Worm (Caenorhabditis elegans) whole organism, late embryonic: ENCODE data around the gene Y37D8A.2.
A peak's percentile ranks its signal among the peaks of the same experiment; 100 is the strongest.

ENCODE experiments used
- C38D4.7 ChIP-seq: fragments of 200-800 bp; sonication (Bioruptor generic); optimal IDR thresholded peaks from 2 replicates; lab custom pipeline; 2018; ENCODE audit warnings: mild to moderate bottlenecking, missing genetic modification characterization, moderate library complexity, missing compliant biosample characterization
- K09A11.1 ChIP-seq: sonication (generic microtip); optimal IDR thresholded peaks from 2 replicates; lab custom pipeline; 2017; ENCODE audit warnings: antibody characterized with exemption, mild to moderate bottlenecking, missing genetic modification characterization, missing compliant biosample characterization; ENCODE audit not compliant: insufficient read depth
- T23F11.4 ChIP-seq: fragments of 200-800 bp; sonication (Bioruptor generic); optimal IDR thresholded peaks from 2 replicates; lab custom pipeline; 2018; ENCODE audit warnings: mild to moderate bottlenecking, missing genetic modification characterization, missing compliant biosample characterization
- ahr-1 ChIP-seq: sonication (generic microtip); optimal IDR thresholded peaks from 2 replicates; lab custom pipeline; 2016; ENCODE audit warnings: missing genetic modification characterization, missing compliant biosample characterization
- ama-1 ChIP-seq: fragments of 150-350 bp; optimal IDR thresholded peaks from 2 replicates; lab custom pipeline; 2014
- ceh-18 ChIP-seq: sonication (generic microtip); optimal IDR thresholded peaks from 2 replicates; lab custom pipeline; 2016; ENCODE audit warnings: missing genetic modification characterization, missing compliant biosample characterization
- ceh-19 ChIP-seq: fragments of 200-800 bp; sonication (Bioruptor generic); optimal IDR thresholded peaks from 2 replicates; lab custom pipeline; 2018; ENCODE audit warnings: mild to moderate bottlenecking, missing genetic modification characterization, missing compliant biosample characterization
- ceh-2 ChIP-seq: sonication (generic microtip); optimal IDR thresholded peaks from 2 replicates; lab custom pipeline; 2016; ENCODE audit warnings: missing genotype, missing genetic modification characterization, missing compliant biosample characterization
- ceh-22 ChIP-seq: sonication (generic microtip); optimal IDR thresholded peaks from 2 replicates; lab custom pipeline; 2017; ENCODE audit warnings: missing biosample characterization, missing genetic modification characterization
- ceh-24 ChIP-seq: sonication (generic microtip); optimal IDR thresholded peaks from 2 replicates; lab custom pipeline; 2016; ENCODE audit warnings: mild to moderate bottlenecking, missing genetic modification characterization, missing compliant biosample characterization
- ceh-31 ChIP-seq: sonication (generic microtip); optimal IDR thresholded peaks from 2 replicates; lab custom pipeline; 2016; ENCODE audit warnings: missing genetic modification characterization, missing compliant biosample characterization
- ceh-34 ChIP-seq: sonication (generic microtip); optimal IDR thresholded peaks from 2 replicates; lab custom pipeline; 2016; ENCODE audit warnings: mild to moderate bottlenecking, missing genetic modification characterization, missing compliant biosample characterization
- ceh-45 ChIP-seq: fragments of 200-800 bp; sonication (Bioruptor generic); IDR thresholded peaks from 2 replicates; pipeline ENCODE4 v1.3.6; 2022; ENCODE audit warnings: missing genetic modification reagents, missing genetic modification characterization, missing compliant biosample characterization
- ceh-6 ChIP-seq: fragments of 200-800 bp; sonication (Bioruptor generic); optimal IDR thresholded peaks from 2 replicates; lab custom pipeline; 2018; ENCODE audit warnings: mild to moderate bottlenecking, missing genetic modification characterization, missing compliant biosample characterization
- che-1 ChIP-seq: sonication (generic microtip); optimal IDR thresholded peaks from 2 replicates; lab custom pipeline; 2016; ENCODE audit warnings: mild to moderate bottlenecking, missing genetic modification characterization, missing compliant biosample characterization
- dmd-4 ChIP-seq: sonication (generic microtip); optimal IDR thresholded peaks from 2 replicates; lab custom pipeline; 2016; ENCODE audit warnings: borderline replicate concordance, missing genetic modification characterization, missing compliant biosample characterization
- elt-2 ChIP-seq: sonication (generic microtip); optimal IDR thresholded peaks from 2 replicates; lab custom pipeline; 2016; ENCODE audit warnings: missing genetic modification reagents, missing genetic modification characterization, missing compliant biosample characterization
- elt-4 ChIP-seq: sonication (generic microtip); optimal IDR thresholded peaks from 2 replicates; lab custom pipeline; 2016; ENCODE audit warnings: missing genetic modification characterization, missing compliant biosample characterization
- ets-4 ChIP-seq: sonication (generic microtip); optimal IDR thresholded peaks from 2 replicates; lab custom pipeline; 2016; ENCODE audit warnings: missing genetic modification characterization, missing compliant biosample characterization
- eyg-1 ChIP-seq: sonication (generic microtip); optimal IDR thresholded peaks from 2 replicates; lab custom pipeline; 2016; ENCODE audit warnings: missing genotype, missing genetic modification characterization, missing compliant biosample characterization
- hlh-13 ChIP-seq: fragments of 200-800 bp; sonication (Bioruptor generic); optimal IDR thresholded peaks from 2 replicates; lab custom pipeline; 2018; ENCODE audit warnings: mild to moderate bottlenecking, missing genetic modification characterization, missing compliant biosample characterization
- hlh-6 ChIP-seq: sonication (generic microtip); optimal IDR thresholded peaks from 2 replicates; lab custom pipeline; 2016; ENCODE audit warnings: missing genotype, missing genetic modification characterization, missing compliant biosample characterization
- hlh-8 ChIP-seq: sonication (generic microtip); optimal IDR thresholded peaks from 2 replicates; lab custom pipeline; 2016; ENCODE audit warnings: missing genotype, missing genetic modification characterization, missing compliant biosample characterization
- lin-11 ChIP-seq: fragments of 200-800 bp; sonication (Bioruptor generic); optimal IDR thresholded peaks from 2 replicates; lab custom pipeline; 2018; ENCODE audit warnings: mild to moderate bottlenecking, missing genetic modification characterization, missing compliant biosample characterization
- madf-2 ChIP-seq: sonication (generic microtip); optimal IDR thresholded peaks from 2 replicates; lab custom pipeline; 2017; ENCODE audit warnings: missing genetic modification characterization, missing compliant biosample characterization
- nfya-1 ChIP-seq: sonication (generic microtip); optimal IDR thresholded peaks from 2 replicates; lab custom pipeline; 2017; ENCODE audit warnings: missing genetic modification characterization, mild to moderate bottlenecking, missing compliant biosample characterization, antibody characterized with exemption, moderate library complexity
- nhr-232 ChIP-seq: sonication (generic microtip); optimal IDR thresholded peaks from 2 replicates; lab custom pipeline; 2016; ENCODE audit warnings: missing genetic modification characterization, missing compliant biosample characterization
- npax-4 ChIP-seq: sonication (generic microtip); optimal IDR thresholded peaks from 2 replicates; lab custom pipeline; 2016; ENCODE audit warnings: missing genetic modification characterization, missing compliant biosample characterization
- pag-3 ChIP-seq: sonication (generic microtip); optimal IDR thresholded peaks from 2 replicates; lab custom pipeline; 2016; ENCODE audit warnings: missing compliant biosample characterization, missing genetic modification characterization, borderline replicate concordance
- pax-1 ChIP-seq: fragments of 150-350 bp; optimal IDR thresholded peaks from 2 replicates; lab custom pipeline; 2014; ENCODE audit warnings: missing biosample characterization, missing genetic modification characterization
- pha-4 ChIP-seq: fragments of 150-350 bp; optimal IDR thresholded peaks from 2 replicates; lab custom pipeline; 2018; ENCODE audit warnings: missing biosample characterization, missing genetic modification reagents, missing genetic modification characterization
- pros-1 ChIP-seq: fragments of 150-350 bp; optimal IDR thresholded peaks from 2 replicates; lab custom pipeline; 2014; ENCODE audit warnings: missing biosample characterization, missing genetic modification reagents, missing genetic modification characterization
- sox-2 ChIP-seq: fragments of 200-800 bp; sonication (Bioruptor generic); IDR thresholded peaks from 2 replicates; pipeline ENCODE4 v1.3.6; 2022; ENCODE audit warnings: missing genetic modification reagents, missing genetic modification characterization, missing compliant biosample characterization
- ttx-3 ChIP-seq: sonication (generic microtip); optimal IDR thresholded peaks from 2 replicates; lab custom pipeline; 2016; ENCODE audit warnings: missing genetic modification reagents, missing genetic modification characterization, missing compliant biosample characterization
- unc-3 ChIP-seq, 2 experiments: fragments of 200-800 bp in 1 of 2; sonication (Bioruptor generic) in 1 of 2; sonication (generic microtip) in 1 of 2; conservative IDR thresholded peaks in 1 of 2; optimal IDR thresholded peaks in 1 of 2; 2 replicates each; pipeline versions ENCODE4 v1.3.6 to Lab custom; 2016 to 2022; ENCODE audit warnings: missing compliant biosample characterization in 2 of 2, missing genetic modification characterization in 2 of 2, missing genetic modification reagents in 1 of 2
- unc-42 ChIP-seq: sonication (generic microtip); optimal IDR thresholded peaks from 2 replicates; lab custom pipeline; 2016; ENCODE audit warnings: missing genotype, missing genetic modification characterization, missing compliant biosample characterization
- ztf-16 ChIP-seq: sonication (generic microtip); optimal IDR thresholded peaks from 2 replicates; lab custom pipeline; 2017; ENCODE audit warnings: missing genetic modification characterization, missing compliant biosample characterization

Y37D8A.2 gene

DNA sequence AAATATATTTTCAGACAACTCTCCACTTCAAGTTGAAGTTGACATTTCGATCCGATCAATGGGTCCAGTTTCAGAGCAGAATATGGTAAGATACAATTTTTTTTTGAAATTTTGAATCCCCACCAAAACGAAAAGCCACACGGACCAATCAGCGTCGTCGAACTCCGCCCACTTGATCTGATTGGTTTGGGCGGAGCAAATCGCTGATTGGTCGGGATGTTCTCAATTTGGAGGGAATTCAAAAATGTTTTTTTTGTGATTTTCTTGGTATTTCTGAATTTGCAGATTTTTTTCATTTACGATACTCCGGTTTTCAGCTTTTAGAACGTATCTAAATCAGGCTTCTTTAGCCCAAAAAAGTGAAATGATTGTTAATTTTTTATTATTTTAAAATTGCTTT, 34.6 kb upstream of the Y37D8A.2 start:
- no peak for TF ChIP-seq ttx-3
- TF ChIP-seq nfya-1 (tag; lab: Kevin White, UChicago): peak; percentile 67

ce11 chrIII:12788239-12788638, 31.8 kb upstream of the Y37D8A.2 start:
- TF ChIP-seq hlh-13 (GFP tag; lab: Kevin White, UChicago) (no peak), ceh-31 (tag; lab: Kevin White, UChicago) (no peak), pax-1 (tag; lab: Kevin White, UChicago) (no peak), elt-4 (tag; lab: Kevin White, UChicago) (no peak), ceh-18 (no peak), lin-11 (tag; lab: Kevin White, UChicago) (no peak), npax-4 (no peak), ceh-22 (tag; lab: Kevin White, UChicago) (no peak), ama-1 (no peak)
- TF ChIP-seq, all 69 proteins: peak for 0

DNA sequence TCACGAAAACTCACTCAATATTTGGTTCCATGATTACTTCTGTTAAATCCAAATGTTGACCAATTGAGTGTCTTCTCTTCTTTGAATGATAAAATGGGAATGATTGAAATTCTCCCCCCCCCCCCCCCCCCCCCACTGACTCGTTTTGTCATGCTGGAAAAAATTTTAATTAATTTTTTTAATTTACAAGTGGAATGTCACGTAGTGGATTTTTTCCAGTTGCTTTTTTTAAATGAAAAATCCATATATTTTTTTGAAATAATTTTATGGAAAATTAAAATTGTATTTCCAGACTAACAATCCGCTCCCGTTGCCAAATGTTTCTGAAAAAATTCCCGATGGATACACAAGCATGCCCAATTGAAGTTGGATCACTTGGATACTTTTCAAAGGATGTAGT, 30.6 kb upstream of the Y37D8A.2 start, which contains the start of gene BE10.1:
TSS of gene BE10.1 (minus strand) at position 101 of the 400 bp plus-strand sequence.
- no peak for TF ChIP-seq hlh-8 (tag; lab: Kevin White, UChicago)
- TF ChIP-seq ama-1: no peak
- no peak for TF ChIP-seq npax-4
- TF ChIP-seq hlh-6: no peak
- no peak for TF ChIP-seq elt-4 (tag; lab: Kevin White, UChicago)
- TF ChIP-seq nhr-232 (tag; lab: Kevin White, UChicago): no peak
- TF ChIP-seq lin-11 (tag; lab: Kevin White, UChicago): no peak
- no peak for TF ChIP-seq madf-2 (tag; lab: Kevin White, UChicago)
- no peak for TF ChIP-seq elt-2 (tag; lab: Kevin White, UChicago)
- no peak for TF ChIP-seq pros-1
- TF ChIP-seq K09A11.1 (tag; lab: Kevin White, UChicago): no peak
- TF ChIP-seq pag-3 (tag; lab: Kevin White, UChicago): no peak
- TF ChIP-seq pha-4: no peak
- TF ChIP-seq ceh-6: no peak
- TF ChIP-seq ceh-34 (tag; lab: Kevin White, UChicago): no peak
- no peak for TF ChIP-seq ahr-1 (tag; lab: Kevin White, UChicago)

ce11 chrIII:12794200-12794599, 25.8 kb upstream of the Y37D8A.2 start:
- TF ChIP-seq che-1 (tag; lab: Kevin White, UChicago) (no peak), nhr-232 (tag; lab: Kevin White, UChicago) (no peak), ztf-16 (tag; lab: Kevin White, UChicago) (no peak), T23F11.4 (GFP tag; lab: Kevin White, UChicago) (no peak), madf-2 (tag; lab: Kevin White, UChicago) (no peak), unc-42 (tag; lab: Kevin White, UChicago) (no peak), eyg-1 (tag; lab: Kevin White, UChicago) (no peak), C38D4.7 (GFP tag; lab: Kevin White, UChicago) (no peak), unc-3 (GFP tag; conservative IDR thresholded peaks at IDR 0.05; lab: Robert Waterston, UW) (no peak), unc-3 (tag; optimal IDR thresholded peaks at IDR 0.05; lab: Kevin White, UChicago) (no peak), ceh-19 (GFP tag; lab: Kevin White, UChicago) (no peak), ceh-24 (no peak)

DNA sequence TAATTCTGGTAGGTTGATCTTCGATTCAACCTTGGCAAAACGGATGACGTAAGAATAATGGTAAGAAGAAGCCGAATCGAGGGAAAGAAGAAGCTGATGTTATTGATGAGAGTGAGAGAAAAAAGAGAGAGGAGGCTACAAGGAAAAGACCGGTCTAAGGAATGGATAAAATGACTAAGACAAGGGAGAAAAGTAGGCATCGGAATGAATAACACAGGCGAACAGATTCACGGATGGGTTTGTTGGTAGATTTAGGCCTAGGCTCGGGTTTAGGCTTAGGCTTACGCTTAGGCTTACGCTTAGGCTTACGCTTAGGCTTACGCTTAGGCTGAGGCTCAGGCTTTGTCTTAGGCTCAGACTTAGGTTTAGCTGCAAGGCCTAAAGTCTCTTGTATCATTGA, 21.5 kb upstream of the Y37D8A.2 start, which contains the start of gene agmo-1:
TSS of gene agmo-1 (minus strand) at position 101 of the 400 bp plus-strand sequence.
- TF ChIP-seq hlh-8 (tag; lab: Kevin White, UChicago) (no peak), ets-4 (tag; lab: Kevin White, UChicago) (no peak), dmd-4 (no peak), sox-2 (no peak), ceh-45 (no peak), ceh-2 (no peak)
- TF ChIP-seq, all 69 proteins: peak for 0
